Worm (Caenorhabditis elegans) whole organism, L2 larva: ENCODE data around the gene Y57E12B.11.

Experiments
- ama-1 ChIP-seq: fragments of 150-350 bp; optimal IDR thresholded peaks from 2 replicates; lab custom pipeline; 2018; ENCODE audit warnings: inconsistent platforms
- blmp-1 ChIP-seq: sonication (generic microtip); optimal IDR thresholded peaks from 2 replicates; lab custom pipeline; 2017; ENCODE audit warnings: missing genetic modification characterization, mild to moderate bottlenecking, missing compliant biosample characterization, antibody characterized with exemption, moderate library complexity; ENCODE audit not compliant: insufficient read depth
- lin-39 ChIP-seq: fragments of 150-350 bp; optimal IDR thresholded peaks from 2 replicates; lab custom pipeline; 2014; ENCODE audit warnings: missing biosample characterization, missing genetic modification reagents, missing genetic modification characterization
- lsy-2 ChIP-seq, 2 experiments: fragments of 150-350 bp in 1 of 2; sonication (generic microtip) in 1 of 2; optimal IDR thresholded peaks; 2 replicates each; lab custom pipeline; 2014 to 2017; ENCODE audit warnings: missing biosample characterization in 2 of 2, missing genetic modification characterization in 2 of 2
- nhr-11 ChIP-seq: fragments of 150-350 bp; optimal IDR thresholded peaks from 2 replicates; lab custom pipeline; 2014; ENCODE audit warnings: missing biosample characterization, missing genetic modification characterization
- nhr-23 ChIP-seq: fragments of 150-350 bp; optimal IDR thresholded peaks from 2 replicates; lab custom pipeline; 2014; ENCODE audit warnings: missing biosample characterization, missing genetic modification reagents, missing genetic modification characterization
- sem-4 ChIP-seq: fragments of 150-350 bp; optimal IDR thresholded peaks from 2 replicates; lab custom pipeline; 2014; ENCODE audit warnings: missing biosample characterization, missing genetic modification reagents, missing genetic modification characterization
- snpc-4 ChIP-seq: fragments of 150-350 bp; optimal IDR thresholded peaks from 2 replicates; lab custom pipeline; 2014; ENCODE audit warnings: missing biosample characterization, missing genetic modification characterization
- ztf-1 ChIP-seq: fragments of 200-800 bp; sonication (Bioruptor generic); conservative IDR thresholded peaks from 2 replicates; pipeline ENCODE4 v1.3.6; 2022; ENCODE audit warnings: missing genetic modification characterization, missing compliant biosample characterization
- ztf-11 ChIP-seq: sonication (generic microtip); optimal IDR thresholded peaks from 2 replicates; lab custom pipeline; 2017; ENCODE audit warnings: missing biosample characterization, missing genetic modification characterization
- ztf-4 ChIP-seq: fragments of 150-350 bp; optimal IDR thresholded peaks from 2 replicates; lab custom pipeline; 2014; ENCODE audit warnings: missing biosample characterization, missing genetic modification characterization

ce11 chrV:6930284-6930683 lies 19.4 kb downstream of the Y57E12B.11 start:
- no peak for TF ChIP-seq ztf-11 (tag; lab: Kevin White, UChicago)
- no peak for TF ChIP-seq blmp-1 (tag; lab: Kevin White, UChicago)
- no peak for TF ChIP-seq nhr-23 (tag; lab: Kevin White, UChicago)
- no peak for TF ChIP-seq ztf-4 (tag; lab: Kevin White, UChicago)
- no peak for TF ChIP-seq nhr-11
- TF ChIP-seq ztf-1 (GFP tag; lab: Robert Waterston, UW) = no peak
- TF ChIP-seq lsy-2 (tag; optimal IDR thresholded peaks at IDR 0.05; lab: Kevin White, UChicago) = no peak
- no peak for TF ChIP-seq sem-4
- no peak for TF ChIP-seq lin-39 (tag; lab: Kevin White, UChicago)
- no peak for TF ChIP-seq ama-1 (lab: Kevin White, UChicago)
- no peak for TF ChIP-seq snpc-4 (tag; lab: Kevin White, UChicago)
